Fruit fly (Drosophila melanogaster): ENCODE data around the gene pzg.

Gene pzg

dm6 chr3L:21317416-21318259, 31.7 kb downstream of the pzg start, which contains the start of gene Pc:
TSS of gene Pc (minus strand) at chr3L:21318020.
- no peak for TF ChIP-seq noc (tag; optimal IDR thresholded peaks at IDR 0.05)

- TF ChIP-seq noc (tag; optimal IDR thresholded peaks at IDR 0.05): no peak
Measured at dm6 chr3L:21318474-21318873, 32.6 kb downstream of the pzg start, which contains the start of gene Rab26. TSS of gene Rab26 (plus strand) at chr3L:21318774.

dm6 chr3L:21319313-21319907, 33.5 kb downstream of the pzg start:
- no peak for TF ChIP-seq noc (tag; optimal IDR thresholded peaks at IDR 0.05)

DNA sequence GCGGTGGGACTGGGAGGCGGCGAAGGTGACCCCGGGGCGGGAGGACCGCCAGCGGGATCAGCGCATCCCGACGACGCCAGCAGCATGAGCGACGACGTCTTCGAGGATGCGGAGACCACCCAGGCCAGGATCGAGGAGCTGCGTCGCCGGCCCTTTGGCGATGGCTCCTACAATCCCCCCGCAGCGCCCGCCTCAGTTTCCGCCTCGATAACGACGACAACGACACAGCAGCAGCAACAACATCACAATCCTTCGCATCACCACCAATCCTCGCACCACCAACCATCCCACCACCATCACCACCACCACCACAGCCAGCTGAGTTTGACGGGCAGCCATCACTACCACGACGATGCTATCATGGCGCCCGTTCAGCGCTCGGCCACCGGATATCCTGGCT, 34.1 kb downstream of the pzg start:
- no peak for TF ChIP-seq noc (tag; optimal IDR thresholded peaks at IDR 0.05)

- TF ChIP-seq noc (tag; optimal IDR thresholded peaks at IDR 0.05): no peak
Measured at dm6 chr3L:21321807-21322503, 36.1 kb downstream of the pzg start.

- no peak for TF ChIP-seq noc (tag; optimal IDR thresholded peaks at IDR 0.05)
Measured at dm6 chr3L:21324724-21325123, 38.8 kb downstream of the pzg start.

dm6 chr3L:21334999-21335631, 49.2 kb downstream of the pzg start, which contains the start of gene Tsr1:
TSS of gene Tsr1 (plus strand) at chr3L:21335215.
- TF ChIP-seq noc (tag; optimal IDR thresholded peaks at IDR 0.05): no peak
